Worm (Caenorhabditis elegans): ENCODE results near the gene EEED8.14.

- TF ChIP-seq hlh-13 (GFP tag; optimal IDR thresholded peaks at IDR 0.05), result no peak
- TF ChIP-seq hlh-30 (tag; optimal IDR thresholded peaks at IDR 0.05; ENCODE audit: insufficient read depth), result peak; percentile 2
- no peak for TF ChIP-seq ceh-18 (tag; optimal IDR thresholded peaks at IDR 0.05)
- peak; percentile 74 for TF ChIP-seq elt-2 (tag; optimal IDR thresholded peaks at IDR 0.05)
- no peak for TF ChIP-seq Y22D7AL.16 (tag; optimal IDR thresholded peaks at IDR 0.05)
These were observed 34.2 kb downstream of the EEED8.14 start, which contains the start of gene pkc-3 for ce11 chrII:5379614-5380077.
